Fruit fly (Drosophila melanogaster): ENCODE results near the gene CG3097.

CG3097 gene

DNA sequence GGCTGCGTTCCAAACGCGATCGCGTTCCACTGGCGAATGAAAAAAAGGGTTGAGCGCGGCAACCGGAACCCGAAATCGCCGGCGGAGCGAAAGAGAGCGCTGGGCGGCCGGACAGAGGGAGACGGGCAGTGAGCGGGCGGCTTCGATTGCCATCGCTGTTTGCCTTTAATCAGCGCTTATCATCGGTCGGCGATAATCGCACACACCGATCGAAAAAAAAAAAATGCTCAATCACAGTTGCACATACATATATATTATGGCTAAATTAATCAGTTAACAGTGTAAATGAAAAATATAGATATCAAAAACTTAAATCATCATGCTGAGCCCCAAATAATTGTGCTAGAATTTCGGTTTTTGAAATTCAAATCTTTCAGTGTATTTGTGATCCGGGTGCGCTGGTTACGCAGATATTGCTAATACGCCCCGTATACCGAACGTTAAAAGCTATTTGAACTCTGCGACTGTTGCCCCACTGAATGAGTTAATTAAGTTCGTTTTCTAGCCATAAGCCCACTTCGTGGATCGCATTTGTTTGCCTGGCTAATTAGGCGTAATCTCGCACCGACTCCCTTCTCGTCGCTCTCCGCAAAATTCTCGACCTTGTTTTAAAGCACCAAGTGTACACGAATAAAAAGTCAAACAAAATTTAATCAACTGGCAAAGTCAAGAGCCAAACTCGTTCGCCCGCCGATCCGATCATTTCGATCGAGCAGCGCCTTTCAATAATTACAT lies 52.7 kb downstream of the CG3097 start, which contains the start of gene CG33080 (continued):
- TF ChIP-seq Sox102F (GFP tag; optimal IDR thresholded peaks at IDR 0.05) (no peak), Eip78C (GFP tag) (peak; percentile 31), CG9139 (GFP tag; optimal IDR thresholded peaks at IDR 0.05) (no peak), Hr4 (GFP tag; optimal IDR thresholded peaks at IDR 0.05) (no peak), CG6808 (GFP tag; optimal IDR thresholded peaks at IDR 0.05) (no peak), net (GFP tag; optimal IDR thresholded peaks at IDR 0.05) (no peak), CG15336 (GFP tag; IDR thresholded peaks at IDR 0.05) (no peak), achi (GFP tag; optimal IDR thresholded peaks at IDR 0.05) (peak; percentile 15), Met (GFP tag; optimal IDR thresholded peaks at IDR 0.05) (peak; percentile 41)
